Fruit fly (Drosophila melanogaster) whole organism, pupa: Measurements from ENCODE around the gene CG9004.

Source experiments
- CG10348 ChIP-seq: fragments of 200-800 bp; sonication (Bioruptor generic); IDR thresholded peaks from 2 replicates; pipeline ENCODE4 v1.3.6; 2022; ENCODE audit warnings: missing biosample characterization, missing genetic modification characterization
- CG12605 ChIP-seq: fragments of 200-800 bp; sonication (Bioruptor generic); IDR thresholded peaks from 2 replicates; pipeline ENCODE4 v1.3.6; 2022; ENCODE audit warnings: missing biosample characterization, missing genetic modification characterization
- CG13204 ChIP-seq: fragments of 200-800 bp; sonication (Bioruptor generic); optimal IDR thresholded peaks from 2 replicates; lab custom pipeline; 2018; ENCODE audit warnings: missing biosample characterization, mild to moderate bottlenecking, missing genetic modification characterization, moderate library complexity
- CG14655 ChIP-seq: fragments of 200-800 bp; sonication (Bioruptor generic); optimal IDR thresholded peaks from 3 replicates; lab custom pipeline; 2017; ENCODE audit warnings: mild to moderate bottlenecking, missing biosample characterization, missing genetic modification reagents, missing genetic modification characterization
- CG17806 ChIP-seq: fragments of 200-800 bp; sonication (Bioruptor generic); optimal IDR thresholded peaks from 2 replicates; lab custom pipeline; 2018; ENCODE audit warnings: missing biosample characterization, mild to moderate bottlenecking, missing genetic modification characterization, moderate library complexity
- CG32121 ChIP-seq: fragments of 200-800 bp; sonication (Bioruptor generic); IDR thresholded peaks from 2 replicates; pipeline ENCODE4 v1.3.6; 2022; ENCODE audit warnings: missing biosample characterization, missing genetic modification characterization
- CG4496 ChIP-seq: fragments of 200-800 bp; sonication (Bioruptor generic); IDR thresholded peaks from 3 replicates; pipeline ENCODE4 v1.3.6; 2022; ENCODE audit warnings: missing biosample characterization, missing genetic modification characterization
- CG9948 ChIP-seq: fragments of 200-800 bp; sonication (Bioruptor generic); optimal IDR thresholded peaks from 2 replicates; lab custom pipeline; 2018; ENCODE audit warnings: missing biosample characterization, mild to moderate bottlenecking, missing genetic modification characterization, moderate library complexity
- EcR ChIP-seq: fragments of 200-800 bp; sonication (Bioruptor generic); optimal IDR thresholded peaks from 3 replicates; lab custom pipeline; 2019; ENCODE audit warnings: missing biosample characterization, missing genetic modification characterization, mild to moderate bottlenecking, moderate library complexity, missing genetic modification reagents
- Ets98B ChIP-seq: fragments of 200-800 bp; sonication (Bioruptor generic); IDR thresholded peaks from 2 replicates; pipeline ENCODE4 v1.3.6; 2022; ENCODE audit warnings: missing biosample characterization, missing genetic modification characterization
- Pif1B ChIP-seq: fragments of 200-800 bp; sonication (Bioruptor generic); optimal IDR thresholded peaks from 3 replicates; lab custom pipeline; 2016; ENCODE audit warnings: missing biosample characterization, missing genetic modification characterization
- fd96Ca ChIP-seq: fragments of 200-800 bp; sonication (Bioruptor generic); IDR thresholded peaks from 3 replicates; pipeline ENCODE4 v1.3.6; 2022; ENCODE audit warnings: missing biosample characterization, missing genetic modification characterization
- gl ChIP-seq: fragments of 200-800 bp; sonication (Bioruptor generic); optimal IDR thresholded peaks from 2 replicates; lab custom pipeline; 2018; ENCODE audit warnings: missing biosample characterization, mild to moderate bottlenecking, missing genetic modification characterization

DNA sequence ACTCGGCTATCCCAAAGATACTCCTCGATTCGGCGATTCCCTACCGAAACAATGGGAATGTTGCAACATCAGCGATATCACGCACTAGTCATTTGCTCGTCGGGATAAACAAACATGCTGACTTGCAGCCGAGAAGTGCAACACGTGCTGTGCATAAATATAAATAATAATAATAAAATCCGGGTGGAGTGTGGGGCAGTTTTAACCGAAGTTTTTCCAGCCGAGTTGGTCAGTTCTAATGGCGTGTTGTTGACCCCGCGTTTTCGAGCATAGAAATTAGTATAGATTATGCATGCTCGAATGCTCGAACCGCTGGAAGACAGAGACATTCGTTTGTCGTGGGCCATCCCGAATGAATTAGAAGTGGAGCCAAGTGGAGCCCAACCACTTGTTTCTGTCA is 25.1 kb downstream of the CG9004 start:
- TF ChIP-seq gl (tag; lab: Kevin White, UChicago) (no peak), Pif1B (no peak), CG14655 (GFP tag; lab: Kevin White, UChicago) (no peak), CG9948 (tag; lab: Kevin White, UChicago) (no peak), CG4496 (GFP tag; lab: Robert Waterston, UW) (no peak), fd96Ca (no peak), EcR (no peak), CG17806 (tag; lab: Kevin White, UChicago) (no peak), Ets98B (GFP tag; lab: Robert Waterston, UW) (no peak), CG13204 (GFP tag; lab: Kevin White, UChicago) (no peak), CG32121 (GFP tag; lab: Robert Waterston, UW) (no peak), CG10348 (GFP tag; lab: Robert Waterston, UW) (no peak), CG12605 (GFP tag; lab: Robert Waterston, UW) (no peak)
